Worm (Caenorhabditis elegans): Measurements from ENCODE around the gene Y94H6A.5.

Y94H6A.5 gene

ce11 chrIV:2703927-2704401, at the start of gene Y94H6A.5:
Gene Y94H6A.5, minus strand, starts transcription at chrIV:2703977.
- TF ChIP-seq daf-19 (GFP tag; conservative IDR thresholded peaks at IDR 0.05) (no peak), php-3 (GFP tag; IDR thresholded peaks at IDR 0.05) (no peak), hlh-11 (tag; optimal IDR thresholded peaks at IDR 0.05) (peak; percentile 25), lin-29 (GFP tag; IDR thresholded peaks at IDR 0.05) (no peak), nhr-42 (GFP tag; IDR thresholded peaks at IDR 0.05) (no peak), mdt-29 (GFP tag; IDR thresholded peaks at IDR 0.05) (no peak), pha-4 (GFP tag; IDR thresholded peaks at IDR 0.05) (peak; percentile 16; the same call in 1 of the 2 replicates), pha-4 (tag; optimal IDR thresholded peaks at IDR 0.05) (no peak), dmd-6 (GFP tag; IDR thresholded peaks at IDR 0.05) (peak; percentile 15; the same call in 1 of the 2 replicates), tra-1 (GFP tag; IDR thresholded peaks at IDR 0.05) (no peak), arid-1 (GFP tag; conservative IDR thresholded peaks at IDR 0.05) (0 out of 2 replicates have a peak, but pooled peaks have one; percentile 33), rbr-2 (tag; optimal IDR thresholded peaks at IDR 0.05) (peak; percentile 39), D1046.2 (GFP tag; IDR thresholded peaks at IDR 0.05) (no peak), fkh-10 (GFP tag; optimal IDR thresholded peaks at IDR 0.05) (no peak), attf-4 (tag; optimal IDR thresholded peaks at IDR 0.05) (no peak), zfp-3 (GFP tag; conservative IDR thresholded peaks at IDR 0.05) (no peak), lin-38 (GFP tag; IDR thresholded peaks at IDR 0.05) (peak; percentile 55), lir-3 (tag; optimal IDR thresholded peaks at IDR 0.05) (no peak), unc-130 (GFP tag; optimal IDR thresholded peaks at IDR 0.05) (peak; percentile 30), madf-9 (GFP tag; conservative IDR thresholded peaks at IDR 0.05) (no peak), ZK546.5 (tag; optimal IDR thresholded peaks at IDR 0.05) (no peak), Y105C5A.15 (GFP tag; IDR thresholded peaks at IDR 0.05) (no peak), lin-13 (GFP tag; optimal IDR thresholded peaks at IDR 0.05) (peak; percentile 80), dve-1 (tag; optimal IDR thresholded peaks at IDR 0.05; ENCODE audit: insufficient read depth) (peak; percentile 17), hmg-1.1 (GFP tag; IDR thresholded peaks at IDR 0.05) (no peak), dmd-8 (GFP tag; IDR thresholded peaks at IDR 0.05) (no peak), nhr-48 (tag; optimal IDR thresholded peaks at IDR 0.05) (no peak), zfp-2 (tag; optimal IDR thresholded peaks at IDR 0.05) (no peak), skn-1 (tag; optimal IDR thresholded peaks at IDR 0.05) (no peak), nhr-28 (tag; optimal IDR thresholded peaks at IDR 0.05) (no peak), ama-1 (optimal IDR thresholded peaks at IDR 0.05) (peak; percentile 89), hlh-30 (tag; optimal IDR thresholded peaks at IDR 0.05; ENCODE audit: insufficient read depth) (peak; percentile 55), hif-1 (tag; optimal IDR thresholded peaks at IDR 0.05) (peak in 1 of 2 experiments; percentile 55), unc-62 (GFP tag; optimal IDR thresholded peaks at IDR 0.05 in 1 of 2) (peak in 1 of 2 experiments; percentile 81), unc-62 (tag; optimal IDR thresholded peaks at IDR 0.05) (no peak), T26A8.4 (GFP tag; IDR thresholded peaks at IDR 0.05) (peak; percentile 61), mxl-3 (GFP tag; optimal IDR thresholded peaks at IDR 0.05) (no peak), ceh-20 (GFP tag; IDR thresholded peaks at IDR 0.05) (0 out of 2 replicates have a peak, but pooled peaks have one; percentile 25), mes-2 (tag; optimal IDR thresholded peaks at IDR 0.05; ENCODE audit: poor library complexity, severe bottlenecking) (peak; percentile 86), F44E2.7 (GFP tag; IDR thresholded peaks at IDR 0.05) (no peak), dpl-1 (GFP tag; optimal IDR thresholded peaks at IDR 0.05) (peak; percentile 52), nhr-102 (tag; optimal IDR thresholded peaks at IDR 0.05) (peak; percentile 16), duxl-1 (tag; optimal IDR thresholded peaks at IDR 0.05; ENCODE audit: poor library complexity) (peak; percentile 27), fos-1 (tag; optimal IDR thresholded peaks at IDR 0.05) (no peak), lsy-2 (tag; optimal IDR thresholded peaks at IDR 0.05) (peak; percentile 55 to 97), ceh-44 (GFP tag; IDR thresholded peaks at IDR 0.05) (no peak), cey-2 (tag; optimal IDR thresholded peaks at IDR 0.05; ENCODE audit: borderline replicate concordance, insufficient read depth) (no peak), mep-1 (tag; optimal IDR thresholded peaks at IDR 0.05) (peak; percentile 45), jun-1 (tag; optimal IDR thresholded peaks at IDR 0.05) (no peak), sdz-12 (GFP tag; optimal IDR thresholded peaks at IDR 0.05) (no peak), F37D6.2 (tag; optimal IDR thresholded peaks at IDR 0.05) (peak; percentile 19)

Data from whole organism, L4 larva.